Worm (Caenorhabditis elegans): ENCODE results near the gene gly-7.
"Not testable (repeated sequence)": the region's sequence is repeated elsewhere in the genome, so short reads cannot be mapped to it uniquely, and the experiment has no call there.

The gly-7 gene

ce11 chrV:1820749-1821148, 374 bp downstream of the gly-7 start:
- no peak for TF ChIP-seq unc-62 (GFP tag; optimal IDR thresholded peaks at IDR 0.05)
- no peak for TF ChIP-seq nhr-28 (tag; optimal IDR thresholded peaks at IDR 0.05)
- no peak for TF ChIP-seq mml-1 (tag; optimal IDR thresholded peaks at IDR 0.05)
- no peak for TF ChIP-seq lin-15B (tag; optimal IDR thresholded peaks at IDR 0.05)
- TF ChIP-seq nhr-67 (tag; optimal IDR thresholded peaks at IDR 0.05), result no peak
- no peak for TF ChIP-seq ceh-28 (tag; optimal IDR thresholded peaks at IDR 0.05)
- no peak for TF ChIP-seq ceh-82 (tag; optimal IDR thresholded peaks at IDR 0.05)
- no peak for TF ChIP-seq nhr-76 (tag; optimal IDR thresholded peaks at IDR 0.05)
- TF ChIP-seq elt-1 (tag; optimal IDR thresholded peaks at IDR 0.05), result no peak
- no peak for TF ChIP-seq lsy-12 (tag; optimal IDR thresholded peaks at IDR 0.05)
- no peak for TF ChIP-seq unc-39 (tag; optimal IDR thresholded peaks at IDR 0.05)
- no peak for TF ChIP-seq fkh-2 (tag; optimal IDR thresholded peaks at IDR 0.05)
- TF ChIP-seq elt-2 (tag; optimal IDR thresholded peaks at IDR 0.05), result no peak
- no peak for TF ChIP-seq nhr-11 (tag; optimal IDR thresholded peaks at IDR 0.05)
- TF ChIP-seq skn-1 (tag; optimal IDR thresholded peaks at IDR 0.05), result no peak

- TF ChIP-seq fkh-2 (tag; optimal IDR thresholded peaks at IDR 0.05), result no peak
- no peak for TF ChIP-seq egl-5 (tag; optimal IDR thresholded peaks at IDR 0.05)
- TF ChIP-seq sea-2 (GFP tag; optimal IDR thresholded peaks at IDR 0.05), result no peak
- TF ChIP-seq fos-1 (tag; optimal IDR thresholded peaks at IDR 0.05), result no peak
- no peak for TF ChIP-seq nfya-1 (tag; optimal IDR thresholded peaks at IDR 0.05; ENCODE audit: insufficient read depth)
- no peak for TF ChIP-seq unc-62 (GFP tag; optimal IDR thresholded peaks at IDR 0.05)
- no peak for TF ChIP-seq lin-39 (tag; optimal IDR thresholded peaks at IDR 0.05)
- no peak for TF ChIP-seq lin-15B (tag; optimal IDR thresholded peaks at IDR 0.05)
- no peak for TF ChIP-seq nhr-76 (tag; optimal IDR thresholded peaks at IDR 0.05)
- TF ChIP-seq mdl-1 (tag; optimal IDR thresholded peaks at IDR 0.05), result no peak
- no peak for TF ChIP-seq fkh-10 (GFP tag; optimal IDR thresholded peaks at IDR 0.05)
- no peak for TF ChIP-seq elt-1 (tag; optimal IDR thresholded peaks at IDR 0.05)
- no peak for TF ChIP-seq jun-1 (tag; optimal IDR thresholded peaks at IDR 0.05)
Measured at ce11 chrV:1820016-1820415, 1.1 kb downstream of the gly-7 start.

- not testable (repeated sequence) for TF ChIP-seq nhr-11, ceh-16, mdl-1 (tag; optimal IDR thresholded peaks at IDR 0.05)
Measured at ce11 chrV:1814784-1815183, 6.3 kb downstream of the gly-7 start, which contains the start of gene Y46H3A.5. Gene Y46H3A.5, minus strand, starts transcription at chrV:1814884.

ce11 chrV:1811035-1811434, 10.1 kb downstream of the gly-7 start, which contains the start of gene Y46H3A.4:
Gene Y46H3A.4, minus strand, starts transcription at chrV:1811135.
- TF ChIP-seq sea-2 (GFP tag; optimal IDR thresholded peaks at IDR 0.05) (no peak), pqm-1 (tag; optimal IDR thresholded peaks at IDR 0.05) (no peak), elt-1 (tag; optimal IDR thresholded peaks at IDR 0.05) (no peak), lsy-12 (tag; optimal IDR thresholded peaks at IDR 0.05) (no peak), elt-3 (tag; optimal IDR thresholded peaks at IDR 0.05) (no peak), ztf-11 (tag; optimal IDR thresholded peaks at IDR 0.05) (no peak), zag-1 (tag; optimal IDR thresholded peaks at IDR 0.05) (no peak), nhr-23 (tag; optimal IDR thresholded peaks at IDR 0.05) (no peak), ceh-82 (tag; optimal IDR thresholded peaks at IDR 0.05) (no peak), nhr-25 (tag; optimal IDR thresholded peaks at IDR 0.05) (no peak)

- no peak for TF ChIP-seq lin-15B (tag; optimal IDR thresholded peaks at IDR 0.05)
- TF ChIP-seq nhr-76 (tag; optimal IDR thresholded peaks at IDR 0.05), result no peak
- TF ChIP-seq elt-1 (tag; optimal IDR thresholded peaks at IDR 0.05), result no peak
- TF ChIP-seq nhr-23 (tag; optimal IDR thresholded peaks at IDR 0.05), result no peak
- no peak for TF ChIP-seq nhr-43 (tag; optimal IDR thresholded peaks at IDR 0.05; ENCODE audit: poor library complexity, severe bottlenecking)
- no peak for TF ChIP-seq sea-2 (GFP tag; optimal IDR thresholded peaks at IDR 0.05)
- no peak for TF ChIP-seq hmg-11 (tag; optimal IDR thresholded peaks at IDR 0.05)
- TF ChIP-seq skn-1 (tag; optimal IDR thresholded peaks at IDR 0.05), result no peak
- TF ChIP-seq aly-2 (tag; optimal IDR thresholded peaks at IDR 0.05), result no peak
- TF ChIP-seq ceh-9 (tag; optimal IDR thresholded peaks at IDR 0.05), result no peak
- TF ChIP-seq elt-3 (tag; optimal IDR thresholded peaks at IDR 0.05), result no peak
- no peak for TF ChIP-seq ceh-16 (tag; optimal IDR thresholded peaks at IDR 0.05)
- no peak for TF ChIP-seq nhr-11 (tag; optimal IDR thresholded peaks at IDR 0.05)
- TF ChIP-seq nhr-237 (tag; optimal IDR thresholded peaks at IDR 0.05), result no peak
- no peak for TF ChIP-seq nfya-1 (tag; optimal IDR thresholded peaks at IDR 0.05; ENCODE audit: insufficient read depth)
- no peak for TF ChIP-seq zag-1 (tag; optimal IDR thresholded peaks at IDR 0.05)
- TF ChIP-seq fkh-10 (GFP tag; optimal IDR thresholded peaks at IDR 0.05), result no peak
- no peak for TF ChIP-seq nhr-25 (tag; optimal IDR thresholded peaks at IDR 0.05)
- no peak for TF ChIP-seq pha-4 (tag; optimal IDR thresholded peaks at IDR 0.05)
Measured at ce11 chrV:1807160-1807559, 14.0 kb downstream of the gly-7 start, which contains the start of gene srt-42. Gene srt-42, plus strand, starts transcription at chrV:1807460.

All from whole organism, L3 larva.